Worm (Caenorhabditis elegans) whole organism, late embryonic: Measurements from ENCODE around the gene C38H2.3.

Experiments used
- ahr-1 ChIP-seq: sonication (generic microtip); optimal IDR thresholded peaks from 2 replicates; lab custom pipeline; 2016; ENCODE audit warnings: missing genetic modification characterization, missing compliant biosample characterization
- ama-1 ChIP-seq: fragments of 150-350 bp; optimal IDR thresholded peaks from 2 replicates; lab custom pipeline; 2014
- ceh-18 ChIP-seq: sonication (generic microtip); optimal IDR thresholded peaks from 2 replicates; lab custom pipeline; 2016; ENCODE audit warnings: missing genetic modification characterization, missing compliant biosample characterization
- che-1 ChIP-seq: sonication (generic microtip); optimal IDR thresholded peaks from 2 replicates; lab custom pipeline; 2016; ENCODE audit warnings: mild to moderate bottlenecking, missing genetic modification characterization, missing compliant biosample characterization
- dve-1 ChIP-seq: sonication (generic microtip); optimal IDR thresholded peaks from 2 replicates; lab custom pipeline; 2017; ENCODE audit warnings: antibody characterized with exemption, mild to moderate bottlenecking, missing genetic modification characterization, missing compliant biosample characterization
- mec-3 ChIP-seq: sonication (generic microtip); optimal IDR thresholded peaks from 2 replicates; lab custom pipeline; 2016; ENCODE audit warnings: borderline replicate concordance, missing genetic modification characterization, missing compliant biosample characterization
- nfya-1 ChIP-seq: sonication (generic microtip); optimal IDR thresholded peaks from 2 replicates; lab custom pipeline; 2017; ENCODE audit warnings: missing genetic modification characterization, mild to moderate bottlenecking, missing compliant biosample characterization, antibody characterized with exemption, moderate library complexity
- nhr-232 ChIP-seq: sonication (generic microtip); optimal IDR thresholded peaks from 2 replicates; lab custom pipeline; 2016; ENCODE audit warnings: missing genetic modification characterization, missing compliant biosample characterization
- pag-3 ChIP-seq: sonication (generic microtip); optimal IDR thresholded peaks from 2 replicates; lab custom pipeline; 2016; ENCODE audit warnings: missing compliant biosample characterization, missing genetic modification characterization, borderline replicate concordance
- pha-4 ChIP-seq: fragments of 150-350 bp; optimal IDR thresholded peaks from 2 replicates; lab custom pipeline; 2018; ENCODE audit warnings: missing biosample characterization, missing genetic modification reagents, missing genetic modification characterization
- pqm-1 ChIP-seq: sonication (generic microtip); optimal IDR thresholded peaks from 2 replicates; lab custom pipeline; 2016; ENCODE audit warnings: missing genetic modification characterization, missing compliant biosample characterization
- sox-4 ChIP-seq: sonication (generic microtip); optimal IDR thresholded peaks from 2 replicates; lab custom pipeline; 2017; ENCODE audit warnings: mild to moderate bottlenecking, missing genetic modification characterization, inconsistent platforms, missing compliant biosample characterization
- unc-3 ChIP-seq, 2 experiments: fragments of 200-800 bp in 1 of 2; sonication (Bioruptor generic) in 1 of 2; sonication (generic microtip) in 1 of 2; conservative IDR thresholded peaks in 1 of 2; optimal IDR thresholded peaks in 1 of 2; 2 replicates each; pipeline versions ENCODE4 v1.3.6 to Lab custom; 2016 to 2022; ENCODE audit warnings: missing compliant biosample characterization in 2 of 2, missing genetic modification characterization in 2 of 2, missing genetic modification reagents in 1 of 2
- zip-5 ChIP-seq: sonication (generic microtip); optimal IDR thresholded peaks from 2 replicates; lab custom pipeline; 2016; ENCODE audit warnings: missing genetic modification characterization, missing compliant biosample characterization

ce11 chrIII:10361456-10361855, 24.9 kb downstream of the C38H2.3 start:
- no peak for TF ChIP-seq ahr-1 (tag; lab: Kevin White, UChicago)
- no peak for TF ChIP-seq ama-1 (lab: Kevin White, UChicago)
- no peak for TF ChIP-seq che-1 (tag; lab: Kevin White, UChicago)
- no peak for TF ChIP-seq pag-3 (tag; lab: Kevin White, UChicago)
- TF ChIP-seq ceh-18 (tag; lab: Kevin White, UChicago): no peak
- TF ChIP-seq mec-3: no peak
- TF ChIP-seq pha-4: no peak
- TF ChIP-seq zip-5 (tag; lab: Kevin White, UChicago): no peak
- TF ChIP-seq sox-4: no peak
- TF ChIP-seq dve-1 (tag; lab: Kevin White, UChicago): no peak
- no peak for TF ChIP-seq pqm-1
- no peak for TF ChIP-seq nfya-1
- TF ChIP-seq nhr-232 (tag; lab: Kevin White, UChicago): no peak
- TF ChIP-seq unc-3 (GFP tag; conservative IDR thresholded peaks at IDR 0.05; lab: Robert Waterston, UW): no peak
- TF ChIP-seq unc-3 (tag; optimal IDR thresholded peaks at IDR 0.05; lab: Kevin White, UChicago): no peak
